Worm (Caenorhabditis elegans) whole organism, late embryonic: ENCODE data around the gene C01G10.4.
A peak's percentile ranks its signal among the peaks of the same experiment; 100 is the strongest.

ENCODE experiments used
- C08G9.2 ChIP-seq: sonication (generic microtip); optimal IDR thresholded peaks from 2 replicates; lab custom pipeline; 2016; ENCODE audit warnings: mild to moderate bottlenecking, missing genetic modification characterization, moderate library complexity, missing compliant biosample characterization
- F13H6.1 ChIP-seq: sonication (generic microtip); optimal IDR thresholded peaks from 2 replicates; lab custom pipeline; 2016; ENCODE audit warnings: missing genetic modification characterization, missing compliant biosample characterization
- K02D7.2 ChIP-seq: sonication (generic microtip); optimal IDR thresholded peaks from 2 replicates; lab custom pipeline; 2017; ENCODE audit warnings: mild to moderate bottlenecking, missing genetic modification characterization, missing compliant biosample characterization
- K09A11.1 ChIP-seq: sonication (generic microtip); optimal IDR thresholded peaks from 2 replicates; lab custom pipeline; 2017; ENCODE audit warnings: antibody characterized with exemption, mild to moderate bottlenecking, missing genetic modification characterization, missing compliant biosample characterization; ENCODE audit not compliant: insufficient read depth
- ahr-1 ChIP-seq: sonication (generic microtip); optimal IDR thresholded peaks from 2 replicates; lab custom pipeline; 2016; ENCODE audit warnings: missing genetic modification characterization, missing compliant biosample characterization
- ceh-14 ChIP-seq: sonication (generic microtip); optimal IDR thresholded peaks from 2 replicates; lab custom pipeline; 2016; ENCODE audit warnings: missing genotype, missing genetic modification characterization, missing compliant biosample characterization
- ceh-19 ChIP-seq: fragments of 200-800 bp; sonication (Bioruptor generic); optimal IDR thresholded peaks from 2 replicates; lab custom pipeline; 2018; ENCODE audit warnings: mild to moderate bottlenecking, missing genetic modification characterization, missing compliant biosample characterization
- ceh-2 ChIP-seq: sonication (generic microtip); optimal IDR thresholded peaks from 2 replicates; lab custom pipeline; 2016; ENCODE audit warnings: missing genotype, missing genetic modification characterization, missing compliant biosample characterization
- ceh-22 ChIP-seq: sonication (generic microtip); optimal IDR thresholded peaks from 2 replicates; lab custom pipeline; 2017; ENCODE audit warnings: missing biosample characterization, missing genetic modification characterization
- ceh-24 ChIP-seq: sonication (generic microtip); optimal IDR thresholded peaks from 2 replicates; lab custom pipeline; 2016; ENCODE audit warnings: mild to moderate bottlenecking, missing genetic modification characterization, missing compliant biosample characterization
- ceh-30 ChIP-seq: fragments of 150-350 bp; optimal IDR thresholded peaks from 2 replicates; lab custom pipeline; 2014; ENCODE audit warnings: missing biosample characterization, missing genetic modification characterization
- ceh-31 ChIP-seq: sonication (generic microtip); optimal IDR thresholded peaks from 2 replicates; lab custom pipeline; 2016; ENCODE audit warnings: missing genetic modification characterization, missing compliant biosample characterization
- ceh-34 ChIP-seq: sonication (generic microtip); optimal IDR thresholded peaks from 2 replicates; lab custom pipeline; 2016; ENCODE audit warnings: mild to moderate bottlenecking, missing genetic modification characterization, missing compliant biosample characterization
- ceh-45 ChIP-seq: fragments of 200-800 bp; sonication (Bioruptor generic); IDR thresholded peaks from 2 replicates; pipeline ENCODE4 v1.3.6; 2022; ENCODE audit warnings: missing genetic modification reagents, missing genetic modification characterization, missing compliant biosample characterization
- ceh-9 ChIP-seq: sonication (generic microtip); optimal IDR thresholded peaks from 2 replicates; lab custom pipeline; 2016; ENCODE audit warnings: mild to moderate bottlenecking, missing genetic modification characterization, inconsistent platforms, missing compliant biosample characterization
- che-1 ChIP-seq: sonication (generic microtip); optimal IDR thresholded peaks from 2 replicates; lab custom pipeline; 2016; ENCODE audit warnings: mild to moderate bottlenecking, missing genetic modification characterization, missing compliant biosample characterization
- dmd-4 ChIP-seq: sonication (generic microtip); optimal IDR thresholded peaks from 2 replicates; lab custom pipeline; 2016; ENCODE audit warnings: borderline replicate concordance, missing genetic modification characterization, missing compliant biosample characterization
- dve-1 ChIP-seq: sonication (generic microtip); optimal IDR thresholded peaks from 2 replicates; lab custom pipeline; 2017; ENCODE audit warnings: antibody characterized with exemption, mild to moderate bottlenecking, missing genetic modification characterization, missing compliant biosample characterization
- elt-2 ChIP-seq: sonication (generic microtip); optimal IDR thresholded peaks from 2 replicates; lab custom pipeline; 2016; ENCODE audit warnings: missing genetic modification reagents, missing genetic modification characterization, missing compliant biosample characterization
- elt-4 ChIP-seq: sonication (generic microtip); optimal IDR thresholded peaks from 2 replicates; lab custom pipeline; 2016; ENCODE audit warnings: missing genetic modification characterization, missing compliant biosample characterization
- ets-4 ChIP-seq: sonication (generic microtip); optimal IDR thresholded peaks from 2 replicates; lab custom pipeline; 2016; ENCODE audit warnings: missing genetic modification characterization, missing compliant biosample characterization
- fax-1 ChIP-seq: sonication (generic microtip); optimal IDR thresholded peaks from 2 replicates; lab custom pipeline; 2016; ENCODE audit warnings: missing genotype, missing genetic modification characterization, missing compliant biosample characterization
- fkh-10 ChIP-seq: fragments of 150-350 bp; optimal IDR thresholded peaks from 2 replicates; lab custom pipeline; 2014; ENCODE audit warnings: missing biosample characterization, missing genetic modification reagents, missing genetic modification characterization
- fkh-6 ChIP-seq: sonication (generic microtip); optimal IDR thresholded peaks from 2 replicates; lab custom pipeline; 2016; ENCODE audit warnings: missing genetic modification characterization, missing compliant biosample characterization
- gmeb-2 ChIP-seq: sonication (generic microtip); optimal IDR thresholded peaks from 2 replicates; lab custom pipeline; 2016; ENCODE audit warnings: missing genetic modification characterization, inconsistent platforms, missing compliant biosample characterization
- hlh-13 ChIP-seq: fragments of 200-800 bp; sonication (Bioruptor generic); optimal IDR thresholded peaks from 2 replicates; lab custom pipeline; 2018; ENCODE audit warnings: mild to moderate bottlenecking, missing genetic modification characterization, missing compliant biosample characterization
- hlh-15 ChIP-seq: sonication (generic microtip); optimal IDR thresholded peaks from 2 replicates; lab custom pipeline; 2016; ENCODE audit warnings: missing genetic modification characterization, missing compliant biosample characterization
- hlh-6 ChIP-seq: sonication (generic microtip); optimal IDR thresholded peaks from 2 replicates; lab custom pipeline; 2016; ENCODE audit warnings: missing genotype, missing genetic modification characterization, missing compliant biosample characterization
- hlh-8 ChIP-seq: sonication (generic microtip); optimal IDR thresholded peaks from 2 replicates; lab custom pipeline; 2016; ENCODE audit warnings: missing genotype, missing genetic modification characterization, missing compliant biosample characterization
- lim-6 ChIP-seq: sonication (generic microtip); optimal IDR thresholded peaks from 2 replicates; lab custom pipeline; 2016; ENCODE audit warnings: missing genetic modification characterization, missing compliant biosample characterization
- mec-3 ChIP-seq: sonication (generic microtip); optimal IDR thresholded peaks from 2 replicates; lab custom pipeline; 2016; ENCODE audit warnings: borderline replicate concordance, missing genetic modification characterization, missing compliant biosample characterization
- nfya-1 ChIP-seq: sonication (generic microtip); optimal IDR thresholded peaks from 2 replicates; lab custom pipeline; 2017; ENCODE audit warnings: missing genetic modification characterization, mild to moderate bottlenecking, missing compliant biosample characterization, antibody characterized with exemption, moderate library complexity
- nhr-11 ChIP-seq: fragments of 150-350 bp; optimal IDR thresholded peaks from 2 replicates; lab custom pipeline; 2014; ENCODE audit warnings: missing biosample characterization, missing genetic modification characterization
- odd-2 ChIP-seq: sonication (generic microtip); optimal IDR thresholded peaks from 2 replicates; lab custom pipeline; 2017; ENCODE audit warnings: antibody characterized with exemption, mild to moderate bottlenecking, missing genetic modification characterization, missing compliant biosample characterization
- pag-3 ChIP-seq: sonication (generic microtip); optimal IDR thresholded peaks from 2 replicates; lab custom pipeline; 2016; ENCODE audit warnings: missing compliant biosample characterization, missing genetic modification characterization, borderline replicate concordance
- pat-9 ChIP-seq: fragments of 200-800 bp; sonication (Bioruptor generic); optimal IDR thresholded peaks from 2 replicates; lab custom pipeline; 2018; ENCODE audit warnings: mild to moderate bottlenecking, missing genetic modification characterization, moderate library complexity, missing compliant biosample characterization
- pax-1 ChIP-seq: fragments of 150-350 bp; optimal IDR thresholded peaks from 2 replicates; lab custom pipeline; 2014; ENCODE audit warnings: missing biosample characterization, missing genetic modification characterization
- pha-2 ChIP-seq: sonication (generic microtip); optimal IDR thresholded peaks from 2 replicates; lab custom pipeline; 2017; ENCODE audit warnings: mild to moderate bottlenecking, missing genetic modification characterization, missing compliant biosample characterization
- pha-4 ChIP-seq: fragments of 150-350 bp; optimal IDR thresholded peaks from 2 replicates; lab custom pipeline; 2018; ENCODE audit warnings: missing biosample characterization, missing genetic modification reagents, missing genetic modification characterization
- pqm-1 ChIP-seq: sonication (generic microtip); optimal IDR thresholded peaks from 2 replicates; lab custom pipeline; 2016; ENCODE audit warnings: missing genetic modification characterization, missing compliant biosample characterization
- pros-1 ChIP-seq: fragments of 150-350 bp; optimal IDR thresholded peaks from 2 replicates; lab custom pipeline; 2014; ENCODE audit warnings: missing biosample characterization, missing genetic modification reagents, missing genetic modification characterization
- ref-2 ChIP-seq: sonication (generic microtip); optimal IDR thresholded peaks from 2 replicates; lab custom pipeline; 2016; ENCODE audit warnings: missing genetic modification characterization, missing compliant biosample characterization
- sdc-2 ChIP-seq: sonication (generic microtip); optimal IDR thresholded peaks from 2 replicates; lab custom pipeline; 2016; ENCODE audit warnings: missing genotype, missing genetic modification characterization, missing compliant biosample characterization
- sox-2 ChIP-seq: fragments of 200-800 bp; sonication (Bioruptor generic); IDR thresholded peaks from 2 replicates; pipeline ENCODE4 v1.3.6; 2022; ENCODE audit warnings: missing genetic modification reagents, missing genetic modification characterization, missing compliant biosample characterization
- sox-4 ChIP-seq: sonication (generic microtip); optimal IDR thresholded peaks from 2 replicates; lab custom pipeline; 2017; ENCODE audit warnings: mild to moderate bottlenecking, missing genetic modification characterization, inconsistent platforms, missing compliant biosample characterization
- tbx-2 ChIP-seq: sonication (generic microtip); optimal IDR thresholded peaks from 2 replicates; lab custom pipeline; 2016; ENCODE audit warnings: missing genetic modification characterization, missing compliant biosample characterization
- tbx-7 ChIP-seq: sonication (generic microtip); optimal IDR thresholded peaks from 2 replicates; lab custom pipeline; 2016; ENCODE audit warnings: missing genotype, missing genetic modification characterization, missing compliant biosample characterization
- ttx-3 ChIP-seq: sonication (generic microtip); optimal IDR thresholded peaks from 2 replicates; lab custom pipeline; 2016; ENCODE audit warnings: missing genetic modification reagents, missing genetic modification characterization, missing compliant biosample characterization
- unc-3 ChIP-seq, 2 experiments: fragments of 200-800 bp in 1 of 2; sonication (Bioruptor generic) in 1 of 2; sonication (generic microtip) in 1 of 2; conservative IDR thresholded peaks in 1 of 2; optimal IDR thresholded peaks in 1 of 2; 2 replicates each; pipeline versions ENCODE4 v1.3.6 to Lab custom; 2016 to 2022; ENCODE audit warnings: missing compliant biosample characterization in 2 of 2, missing genetic modification characterization in 2 of 2, missing genetic modification reagents in 1 of 2
- unc-55 ChIP-seq: sonication (generic microtip); optimal IDR thresholded peaks from 2 replicates; lab custom pipeline; 2017; ENCODE audit warnings: missing biosample characterization, missing genetic modification reagents, missing genetic modification characterization
- zip-5 ChIP-seq: sonication (generic microtip); optimal IDR thresholded peaks from 2 replicates; lab custom pipeline; 2016; ENCODE audit warnings: missing genetic modification characterization, missing compliant biosample characterization
- ztf-16 ChIP-seq: sonication (generic microtip); optimal IDR thresholded peaks from 2 replicates; lab custom pipeline; 2017; ENCODE audit warnings: missing genetic modification characterization, missing compliant biosample characterization

Gene C01G10.4

DNA sequence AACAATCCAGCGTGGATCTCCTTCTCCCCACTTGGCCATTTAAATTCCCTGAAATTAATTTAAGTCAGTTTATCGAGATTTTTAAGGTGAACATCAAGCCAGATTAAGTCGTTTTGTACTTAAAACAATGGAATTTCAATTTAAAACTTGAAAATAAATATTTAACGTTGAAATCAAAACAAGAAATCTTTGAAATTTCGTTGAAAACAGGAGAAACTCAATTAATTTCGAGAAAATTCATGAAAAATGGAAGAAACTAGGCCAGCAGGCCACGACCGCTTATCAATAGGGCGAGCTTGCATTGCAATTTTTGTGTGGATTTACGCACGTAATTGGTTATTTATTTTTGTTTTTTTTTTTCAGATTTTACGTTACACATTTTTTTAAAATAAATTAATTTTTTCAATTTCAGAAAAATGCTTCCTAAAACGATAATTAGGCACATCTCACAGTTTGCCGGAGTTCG is 4.2 kb upstream of the C01G10.4 start, which contains the start of the genes ahsa-1 and C01G10.7:
TSS of gene ahsa-1 (minus strand) at position 51 of the 466 bp plus-strand sequence.
TSS of gene C01G10.7 (plus strand) at position 413 of the 466 bp plus-strand sequence.
- peak; percentile 97 for TF ChIP-seq ets-4 (tag; lab: Kevin White, UChicago)
- TF ChIP-seq elt-4: no peak
- TF ChIP-seq ahr-1: peak; percentile 48
- TF ChIP-seq pros-1 (tag; lab: Kevin White, UChicago): no peak
- TF ChIP-seq ceh-22: no peak
- TF ChIP-seq hlh-15 (tag; lab: Kevin White, UChicago): no peak
- TF ChIP-seq mec-3 (tag; lab: Kevin White, UChicago): peak; percentile 85
- peak; percentile 67 for TF ChIP-seq fax-1 (tag; lab: Kevin White, UChicago)
- TF ChIP-seq fkh-10: no peak
- peak; percentile 97 for TF ChIP-seq ceh-2 (tag; lab: Kevin White, UChicago)
- peak; percentile 40; the same call in 1 of the 2 replicates for TF ChIP-seq unc-3 (GFP tag; conservative IDR thresholded peaks at IDR 0.05; lab: Robert Waterston, UW)
- peak; percentile 0 for TF ChIP-seq unc-3 (tag; optimal IDR thresholded peaks at IDR 0.05; lab: Kevin White, UChicago)
- TF ChIP-seq C08G9.2 (tag; lab: Kevin White, UChicago): peak; percentile 94
- peak; percentile 70 for TF ChIP-seq ztf-16 (tag; lab: Kevin White, UChicago)
- TF ChIP-seq odd-2 (tag; lab: Kevin White, UChicago): no peak
- peak; percentile 18 for TF ChIP-seq dve-1
- peak; percentile 68 for TF ChIP-seq ceh-34
- no peak for TF ChIP-seq dmd-4 (tag; lab: Kevin White, UChicago)
- TF ChIP-seq unc-55: no peak
- no peak for TF ChIP-seq sox-4 (tag; lab: Kevin White, UChicago)
- TF ChIP-seq ceh-14 (tag; lab: Kevin White, UChicago): peak; percentile 94
- no peak for TF ChIP-seq sox-2 (GFP tag; lab: Robert Waterston, UW)
- TF ChIP-seq pha-2 (tag; lab: Kevin White, UChicago): peak; percentile 31
- TF ChIP-seq pqm-1 (tag; lab: Kevin White, UChicago): peak; percentile 93
- TF ChIP-seq elt-2: peak; percentile 76
- no peak for TF ChIP-seq K02D7.2 (tag; lab: Kevin White, UChicago)
- peak; percentile 15 for TF ChIP-seq hlh-6 (tag; lab: Kevin White, UChicago)
- TF ChIP-seq pha-4 (tag; lab: Kevin White, UChicago): no peak
- TF ChIP-seq K09A11.1: no peak
- TF ChIP-seq sdc-2: peak; percentile 51
- TF ChIP-seq ceh-31: peak; percentile 98
- no peak for TF ChIP-seq nhr-11
- no peak for TF ChIP-seq ceh-24 (tag; lab: Kevin White, UChicago)
- TF ChIP-seq che-1: no peak
- TF ChIP-seq hlh-13 (GFP tag; lab: Kevin White, UChicago): peak; percentile 28
- peak; percentile 15 for TF ChIP-seq gmeb-2
- peak; percentile 76 for TF ChIP-seq zip-5 (tag; lab: Kevin White, UChicago)
- TF ChIP-seq pat-9 (tag; lab: Kevin White, UChicago): no peak
- peak; percentile 96 for TF ChIP-seq tbx-2
- TF ChIP-seq pax-1: peak; percentile 40
- TF ChIP-seq ceh-30 (tag; lab: Kevin White, UChicago): peak; percentile 67
- TF ChIP-seq F13H6.1: peak; percentile 77
- TF ChIP-seq ttx-3 (tag; lab: Kevin White, UChicago): peak; percentile 63
- peak; percentile 62 for TF ChIP-seq fkh-6
- TF ChIP-seq hlh-8: peak; percentile 86
- TF ChIP-seq lim-6 (tag; lab: Kevin White, UChicago): peak; percentile 89
- TF ChIP-seq ceh-19 (GFP tag; lab: Kevin White, UChicago): peak; percentile 21
- peak; percentile 92 for TF ChIP-seq tbx-7 (tag; lab: Kevin White, UChicago)
- TF ChIP-seq nfya-1 (tag; lab: Kevin White, UChicago): peak; percentile 83
- no peak for TF ChIP-seq ceh-45 (GFP tag; lab: Robert Waterston, UW)
- TF ChIP-seq pag-3: no peak
- no peak for TF ChIP-seq ceh-9
- TF ChIP-seq ref-2 (tag; lab: Kevin White, UChicago): peak; percentile 84
